Fruit fly (Drosophila melanogaster) whole organism, embryonic: Measurements from ENCODE around the gene RpS17.
A peak's percentile ranks its signal among the peaks of the same experiment; 100 is the strongest.

Source experiments
- Aef1 ChIP-seq: fragments of 200-800 bp; sonication (Bioruptor generic); IDR thresholded peaks from 3 replicates; pipeline ENCODE4 v1.3.6; 2022; ENCODE audit warnings: missing biosample characterization, missing genetic modification characterization
- Atf3 ChIP-seq: fragments of 200-800 bp; sonication (Bioruptor generic); optimal IDR thresholded peaks from 3 replicates; lab custom pipeline; 2016; ENCODE audit warnings: missing biosample characterization, missing genetic modification characterization
- Bgb ChIP-seq: fragments of 200-800 bp; sonication (Bioruptor generic); IDR thresholded peaks from 2 replicates; pipeline ENCODE4 v1.3.6; 2022; ENCODE audit warnings: missing biosample characterization, missing genetic modification characterization; ENCODE audit not compliant: partially characterized antibody
- BtbVII ChIP-seq: fragments of 200-800 bp; sonication (Bioruptor generic); optimal IDR thresholded peaks from 3 replicates; lab custom pipeline; 2017; ENCODE audit warnings: missing biosample characterization, mild to moderate bottlenecking, missing genetic modification characterization
- C15 ChIP-seq: fragments of 200-800 bp; sonication (Bioruptor generic); IDR thresholded peaks from 3 replicates; pipeline ENCODE4 v1.3.6; 2022; ENCODE audit warnings: missing biosample characterization, missing genetic modification characterization
- CG11456 ChIP-seq: fragments of 200-800 bp; sonication (Bioruptor generic); IDR thresholded peaks from 3 replicates; pipeline ENCODE4 v1.3.6; 2022; ENCODE audit warnings: missing biosample characterization, missing genetic modification characterization
- CG12659 ChIP-seq: fragments of 200-800 bp; sonication (Bioruptor generic); optimal IDR thresholded peaks from 3 replicates; lab custom pipeline; 2017; ENCODE audit warnings: mild to moderate bottlenecking, missing biosample characterization, missing genetic modification reagents, missing genetic modification characterization
- CG13775 ChIP-seq: fragments of 200-800 bp; sonication (Bioruptor generic); optimal IDR thresholded peaks from 3 replicates; lab custom pipeline; 2017; ENCODE audit warnings: missing biosample characterization, mild to moderate bottlenecking, missing genetic modification characterization
- CG15601 ChIP-seq: fragments of 200-800 bp; sonication (Bioruptor generic); optimal IDR thresholded peaks from 3 replicates; lab custom pipeline; 2019; ENCODE audit warnings: missing biosample characterization, mild to moderate bottlenecking, missing genetic modification characterization, moderate library complexity
- CG2120 ChIP-seq: fragments of 200-800 bp; sonication (Bioruptor generic); optimal IDR thresholded peaks from 3 replicates; lab custom pipeline; 2016; ENCODE audit warnings: missing biosample characterization, missing genetic modification characterization
- CG30020 ChIP-seq: fragments of 200-800 bp; optimal IDR thresholded peaks from 2 replicates; lab custom pipeline; 2019; ENCODE audit warnings: missing biosample characterization, mild to moderate bottlenecking, missing genetic modification characterization, moderate library complexity
- CG30403 ChIP-seq: fragments of 200-800 bp; sonication (Bioruptor generic); optimal IDR thresholded peaks from 3 replicates; lab custom pipeline; 2016; ENCODE audit warnings: missing biosample characterization, missing genetic modification characterization
- CG31388 ChIP-seq: fragments of 200-800 bp; sonication (Bioruptor generic); optimal IDR thresholded peaks from 2 replicates; lab custom pipeline; 2016; ENCODE audit warnings: missing biosample characterization, missing genetic modification characterization
- CG32767 ChIP-seq: fragments of 200-800 bp; sonication (Bioruptor generic); IDR thresholded peaks from 2 replicates; pipeline ENCODE4 v1.3.6; 2022; ENCODE audit warnings: missing biosample characterization, missing genetic modification characterization
- CG4282 ChIP-seq: fragments of 200-800 bp; sonication (Bioruptor generic); optimal IDR thresholded peaks from 2 replicates; lab custom pipeline; 2016; ENCODE audit warnings: missing biosample characterization, missing genetic modification characterization
- CG43689 ChIP-seq: fragments of 200-800 bp; sonication (Bioruptor generic); IDR thresholded peaks from 2 replicates; pipeline ENCODE4 v1.3.6; 2022; ENCODE audit warnings: missing biosample characterization, missing genetic modification characterization
- CG7357 ChIP-seq: fragments of 200-800 bp; sonication (Bioruptor generic); IDR thresholded peaks from 3 replicates; pipeline ENCODE4 v1.3.6; 2022; ENCODE audit warnings: missing biosample characterization, missing genetic modification characterization
- CG7928 ChIP-seq: fragments of 200-800 bp; sonication (Bioruptor generic); optimal IDR thresholded peaks from 2 replicates; lab custom pipeline; 2017; ENCODE audit warnings: missing biosample characterization, mild to moderate bottlenecking, missing genetic modification characterization
- CG7987 ChIP-seq: fragments of 200-800 bp; sonication (Bioruptor generic); optimal IDR thresholded peaks from 2 replicates; lab custom pipeline; 2018; ENCODE audit warnings: missing biosample characterization, mild to moderate bottlenecking, missing genetic modification characterization, moderate library complexity
- CG9876 ChIP-seq: fragments of 200-800 bp; sonication (Bioruptor generic); optimal IDR thresholded peaks from 2 replicates; lab custom pipeline; 2016; ENCODE audit warnings: missing biosample characterization, missing genetic modification characterization
- CkIIα-i1 ChIP-seq: fragments of 200-800 bp; sonication (Bioruptor generic); IDR thresholded peaks from 2 replicates; pipeline ENCODE4 v1.3.6; 2022; ENCODE audit warnings: missing biosample characterization, missing genetic modification characterization
- Dip2 ChIP-seq: fragments of 200-800 bp; sonication (Bioruptor generic); IDR thresholded peaks from 2 replicates; pipeline ENCODE4 v1.3.6; 2022; ENCODE audit warnings: missing biosample characterization, missing genetic modification characterization
- Dll ChIP-seq: fragments of 200-800 bp; sonication (Bioruptor generic); IDR thresholded peaks from 4 replicates; pipeline ENCODE4 v1.3.6; 2022; ENCODE audit warnings: missing biosample characterization, missing genetic modification characterization; ENCODE audit not compliant: partially characterized antibody
- HLH4C ChIP-seq: fragments of 200-800 bp; sonication (Bioruptor generic); IDR thresholded peaks from 3 replicates; pipeline ENCODE4 v1.3.6; 2022; ENCODE audit warnings: missing biosample characterization, missing genetic modification characterization; ENCODE audit not compliant: partially characterized antibody
- HLHmδ ChIP-seq: fragments of 200-800 bp; sonication (Bioruptor generic); optimal IDR thresholded peaks from 2 replicates; lab custom pipeline; 2018; ENCODE audit warnings: missing biosample characterization, mild to moderate bottlenecking, missing genetic modification characterization, moderate library complexity
- Hsf ChIP-seq: fragments of 200-800 bp; sonication (Bioruptor generic); optimal IDR thresholded peaks from 3 replicates; lab custom pipeline; 2016; ENCODE audit warnings: missing biosample characterization, missing genetic modification characterization
- Meics ChIP-seq: fragments of 200-800 bp; sonication (Bioruptor generic); optimal IDR thresholded peaks from 2 replicates; lab custom pipeline; 2017; ENCODE audit warnings: missing biosample characterization, mild to moderate bottlenecking, missing genetic modification characterization
- Myb ChIP-seq: fragments of 200-800 bp; sonication (Bioruptor generic); optimal IDR thresholded peaks from 2 replicates; lab custom pipeline; 2016; ENCODE audit warnings: missing biosample characterization, missing genetic modification characterization
- Nf-YA ChIP-seq: fragments of 200-800 bp; sonication (Bioruptor generic); IDR thresholded peaks from 2 replicates; pipeline ENCODE4 v1.3.6; 2022; ENCODE audit warnings: missing biosample characterization, missing genetic modification characterization
- Sry-δ ChIP-seq: fragments of 200-800 bp; sonication (Bioruptor generic); optimal IDR thresholded peaks from 2 replicates; lab custom pipeline; 2016; ENCODE audit warnings: missing biosample characterization, missing genetic modification characterization
- ap ChIP-seq: fragments of 200-800 bp; sonication (Bioruptor generic); IDR thresholded peaks from 2 replicates; pipeline ENCODE4 v1.3.6; 2022; ENCODE audit warnings: missing biosample characterization, missing genetic modification characterization
- ase ChIP-seq: fragments of 200-800 bp; sonication (Bioruptor generic); IDR thresholded peaks from 3 replicates; pipeline ENCODE4 v1.3.6; 2022; ENCODE audit warnings: missing biosample characterization, missing genetic modification characterization
- crp ChIP-seq, 2 experiments: fragments of 200-800 bp; sonication (Bioruptor generic); optimal IDR thresholded peaks; 2 replicates in 1 of 2; 3 replicates in 1 of 2; lab custom pipeline; 2017; ENCODE audit warnings: missing biosample characterization in 2 of 2, missing genetic modification characterization in 2 of 2, mild to moderate bottlenecking in 1 of 2, moderate library complexity in 1 of 2
- ewg ChIP-seq: fragments of 200-800 bp; sonication (Bioruptor generic); optimal IDR thresholded peaks from 3 replicates; lab custom pipeline; 2017; ENCODE audit warnings: mild to moderate bottlenecking, missing biosample characterization, missing genetic modification reagents, missing genetic modification characterization
- gsb-n ChIP-seq: fragments of 200-800 bp; sonication (Bioruptor generic); optimal IDR thresholded peaks from 3 replicates; lab custom pipeline; 2018; ENCODE audit warnings: missing biosample characterization, mild to moderate bottlenecking, missing genetic modification characterization
- her ChIP-seq: fragments of 200-800 bp; sonication (Bioruptor generic); optimal IDR thresholded peaks from 2 replicates; lab custom pipeline; 2016; ENCODE audit warnings: missing biosample characterization, missing genetic modification characterization
- nerfin-2 ChIP-seq: fragments of 200-800 bp; sonication (Bioruptor generic); IDR thresholded peaks from 2 replicates; pipeline ENCODE4 v1.3.6; 2022; ENCODE audit warnings: missing biosample characterization, missing genetic modification characterization; ENCODE audit not compliant: partially characterized antibody
- onecut ChIP-seq: fragments of 200-800 bp; sonication (Bioruptor generic); IDR thresholded peaks from 2 replicates; pipeline ENCODE4 v1.3.6; 2022; ENCODE audit warnings: missing biosample characterization, missing genetic modification characterization
- otp ChIP-seq: fragments of 200-800 bp; sonication (Bioruptor generic); IDR thresholded peaks from 3 replicates; pipeline ENCODE4, ENCODE4 v1.3.6; 2022; ENCODE audit warnings: missing biosample characterization, missing genetic modification characterization
- p53 ChIP-seq: fragments of 200-800 bp; sonication (Bioruptor generic); optimal IDR thresholded peaks from 2 replicates; lab custom pipeline; 2016; ENCODE audit warnings: missing biosample characterization, missing genetic modification characterization
- prd ChIP-seq, 3 experiments: fragments of >200 bp in 2 of 3; fragments of 200-800 bp in 1 of 3; sonication (Bioruptor generic) in 1 of 3; optimal IDR thresholded peaks in 2 of 3; IDR thresholded peaks in 1 of 3; 2 replicates in 2 of 3; 3 replicates in 1 of 3; pipeline versions ENCODE4 v1.3.6 to Lab custom; 2017 to 2022; ENCODE audit warnings: missing biosample characterization in 1 of 3, missing genetic modification characterization in 1 of 3
- pum ChIP-seq: fragments of 200-800 bp; sonication (Bioruptor generic); optimal IDR thresholded peaks from 2 replicates; lab custom pipeline; 2016; ENCODE audit warnings: missing biosample characterization, missing genetic modification characterization
- ranshi ChIP-seq: fragments of 200-800 bp; sonication (Bioruptor generic); IDR thresholded peaks from 2 replicates; pipeline ENCODE4 v1.3.6; 2022; ENCODE audit warnings: missing biosample characterization, missing genetic modification characterization
- schlank ChIP-seq: fragments of 200-800 bp; sonication (Bioruptor generic); optimal IDR thresholded peaks from 2 replicates; lab custom pipeline; 2018; ENCODE audit warnings: missing biosample characterization, mild to moderate bottlenecking, missing genetic modification characterization
- sob ChIP-seq: fragments of 200-800 bp; sonication (Bioruptor generic); IDR thresholded peaks from 2 replicates; pipeline ENCODE4 v1.3.6; 2022; ENCODE audit warnings: missing biosample characterization, missing genetic modification characterization
- sqz ChIP-seq: fragments of 200-800 bp; sonication (Bioruptor generic); optimal IDR thresholded peaks from 3 replicates; lab custom pipeline; 2018; ENCODE audit warnings: missing biosample characterization, mild to moderate bottlenecking, missing genetic modification characterization
- stc ChIP-seq: fragments of 200-800 bp; sonication (Bioruptor generic); IDR thresholded peaks from 2 replicates; pipeline ENCODE4 v1.3.6; 2022; ENCODE audit warnings: missing biosample characterization, missing genetic modification characterization
- trem ChIP-seq: fragments of 200-800 bp; optimal IDR thresholded peaks from 3 replicates; lab custom pipeline; 2019; ENCODE audit warnings: missing biosample characterization, mild to moderate bottlenecking, missing genetic modification characterization, moderate library complexity
- trh ChIP-seq: fragments of 200-800 bp; sonication (Bioruptor generic); optimal IDR thresholded peaks from 2 replicates; lab custom pipeline; 2016; ENCODE audit warnings: missing biosample characterization, missing genetic modification characterization
- wek ChIP-seq: fragments of 200-800 bp; sonication (Bioruptor generic); optimal IDR thresholded peaks from 3 replicates; lab custom pipeline; 2018; ENCODE audit warnings: missing biosample characterization, mild to moderate bottlenecking, missing genetic modification characterization, moderate library complexity
- yki ChIP-seq: fragments of >200 bp; optimal IDR thresholded peaks from 3 replicates; lab custom pipeline; 2018

RpS17 gene

dm6 chr3L:9457619-9458092 is 28.0 kb upstream of the RpS17 start, which contains the start of gene CG3437 (continued):
- TF ChIP-seq CG13775 (GFP tag; lab: Kevin White, UChicago) (peak; percentile 98), yki (lab: Kevin White, UChicago) (no peak), Myb (GFP tag; lab: Kevin White, UChicago) (peak; percentile 92), HLHmδ (GFP tag; lab: Kevin White, UChicago) (no peak), Meics (GFP tag; lab: Kevin White, UChicago) (peak; percentile 99), gsb-n (peak; percentile 97), her (peak; percentile 96), Bgb (GFP tag; lab: Robert Waterston, UW) (no peak), Atf3 (GFP tag; lab: Kevin White, UChicago) (peak; percentile 98), schlank (tag; lab: Kevin White, UChicago) (peak; percentile 96), C15 (GFP tag; lab: Robert Waterston, UW) (peak; percentile 98), CG15601 (tag; lab: Kevin White, UChicago) (peak; percentile 97), trh (peak; percentile 93), Sry-δ (GFP tag; lab: Kevin White, UChicago) (peak; percentile 78), CG12659 (peak; percentile 99), CG30020 (tag; lab: Kevin White, UChicago) (peak; percentile 81), CG43689 (GFP tag; lab: Robert Waterston, UW) (peak; percentile 97), CG30403 (GFP tag; lab: Kevin White, UChicago) (peak; percentile 99), p53 (GFP tag; lab: Kevin White, UChicago) (peak; percentile 95), ewg (GFP tag; lab: Kevin White, UChicago) (peak; percentile 97), stc (peak; percentile 99), ap (GFP tag; lab: Robert Waterston, UW) (peak; percentile 99), Dll (GFP tag; lab: Robert Waterston, UW) (peak; percentile 61; the same call in 3 of the 4 replicates), CG7928 (GFP tag; lab: Kevin White, UChicago) (peak; percentile 96), prd (optimal IDR thresholded peaks at IDR 0.05; lab: Kevin White, UChicago) (no peak), prd (GFP tag; IDR thresholded peaks at IDR 0.05; lab: Robert Waterston, UW) (peak; percentile 100), pum (peak; percentile 99), CG32767 (GFP tag; lab: Robert Waterston, UW) (peak; percentile 98), trem (peak; percentile 84), Dip2 (peak; percentile 79), ranshi (peak; percentile 99), crp (GFP tag; optimal IDR thresholded peaks at IDR 0.05; lab: Kevin White, UChicago) (peak; percentile 46 to 92), CG7357 (GFP tag; lab: Robert Waterston, UW) (peak; percentile 97), CkIIα-i1 (GFP tag; lab: Robert Waterston, UW) (peak; percentile 96), CG9876 (GFP tag; lab: Kevin White, UChicago) (peak; percentile 97), sob (GFP tag; lab: Robert Waterston, UW) (peak; percentile 99), CG11456 (GFP tag; lab: Robert Waterston, UW) (peak; percentile 99), ase (peak; percentile 99), otp (peak; percentile 99), CG4282 (peak; percentile 97), onecut (GFP tag; lab: Robert Waterston, UW) (peak; percentile 98), Hsf (GFP tag; lab: Kevin White, UChicago) (peak; percentile 99), BtbVII (GFP tag; lab: Kevin White, UChicago) (peak; percentile 98), sqz (GFP tag; lab: Kevin White, UChicago) (peak; percentile 98), wek (GFP tag; lab: Kevin White, UChicago) (peak; percentile 90), nerfin-2 (GFP tag; lab: Robert Waterston, UW) (no peak), CG7987 (GFP tag; lab: Kevin White, UChicago) (peak; percentile 97), CG2120 (GFP tag; lab: Kevin White, UChicago) (peak; percentile 99), CG31388 (peak; percentile 94), Aef1 (peak; percentile 99), Nf-YA (GFP tag; lab: Robert Waterston, UW) (peak; percentile 98), HLH4C (0 out of 3 replicates have a peak, but pooled peaks have one; percentile 40)
